Worm (Caenorhabditis elegans) whole organism, L3 larva: ENCODE data around the gene dhrs-4.

Experiments used
- ceh-82 ChIP-seq: fragments of 150-350 bp; optimal IDR thresholded peaks from 2 replicates; lab custom pipeline; 2014; ENCODE audit warnings: missing biosample characterization, missing genetic modification characterization
- jun-1 ChIP-seq: fragments of 150-350 bp; optimal IDR thresholded peaks from 2 replicates; lab custom pipeline; 2014; ENCODE audit warnings: missing biosample characterization, missing genetic modification reagents, missing genetic modification characterization
- nhr-77 ChIP-seq: fragments of 150-350 bp; optimal IDR thresholded peaks from 2 replicates; lab custom pipeline; 2014; ENCODE audit warnings: missing biosample characterization, missing genetic modification characterization
- pqm-1 ChIP-seq: fragments of 150-350 bp; optimal IDR thresholded peaks from 2 replicates; lab custom pipeline; 2017; ENCODE audit warnings: missing biosample characterization, missing genetic modification characterization, inconsistent platforms
- unc-62 ChIP-seq: fragments of 150-350 bp; sonication (generic microtip); optimal IDR thresholded peaks from 4 replicates; lab custom pipeline; 2014; ENCODE audit warnings: missing biosample characterization, missing genetic modification reagents, missing genetic modification characterization

- TF ChIP-seq ceh-82 (tag; lab: Kevin White, UChicago), result no peak
- no peak for TF ChIP-seq pqm-1 (tag; lab: Kevin White, UChicago)
- TF ChIP-seq nhr-77 (tag; lab: Kevin White, UChicago), result no peak
- TF ChIP-seq jun-1 (tag; lab: Kevin White, UChicago), result no peak
- no peak for TF ChIP-seq unc-62
These were observed 41.0 kb upstream of the dhrs-4 start for ce11 chrV:12881396-12881795.
